Fruit fly (Drosophila melanogaster) whole organism: ENCODE data around the gene CG4789.

Experiments
- CG8478 ChIP-seq: fragments of >200 bp; optimal IDR thresholded peaks from 2 replicates; lab custom pipeline; 2018; ENCODE audit warnings: inconsistent platforms
- Dll ChIP-seq: fragments of >200 bp; optimal IDR thresholded peaks from 2 replicates; lab custom pipeline; 2017
- EcR ChIP-seq, 2 experiments: fragments of >200 bp; optimal IDR thresholded peaks; 2 replicates each; lab custom pipeline; 2017; ENCODE audit warnings: missing biosample characterization in 2 of 2, missing genetic modification characterization in 2 of 2, missing genetic modification reagents in 2 of 2
- pan ChIP-seq: fragments of >200 bp; optimal IDR thresholded peaks from 2 replicates; lab custom pipeline; 2017
- psq ChIP-seq: fragments of >200 bp; optimal IDR thresholded peaks from 2 replicates; lab custom pipeline; 2017
- usp ChIP-seq: fragments of >200 bp; optimal IDR thresholded peaks from 2 replicates; lab custom pipeline; 2017; ENCODE audit warnings: missing biosample characterization, missing genetic modification characterization, mixed read lengths

CG4789 gene

dm6 chrX:16813226-16813625, 12.5 kb downstream of the CG4789 start:
- no peak for TF ChIP-seq usp (GFP tag; lab: Kevin White, UChicago)
- no peak for TF ChIP-seq CG8478
- no peak for TF ChIP-seq pan (lab: Kevin White, UChicago)

dm6 chrX:16814351-16814750, 13.6 kb downstream of the CG4789 start:
- TF ChIP-seq pan (lab: Kevin White, UChicago) = no peak
- TF ChIP-seq EcR (GFP tag; optimal IDR thresholded peaks at IDR 0.05; lab: Kevin White, UChicago) = no peak
- no peak for TF ChIP-seq usp (GFP tag; lab: Kevin White, UChicago)
- TF ChIP-seq psq (lab: Kevin White, UChicago) = no peak
- TF ChIP-seq Dll (lab: Kevin White, UChicago) = no peak
- no peak for TF ChIP-seq CG8478

- TF ChIP-seq CG8478 (no peak), EcR (GFP tag; optimal IDR thresholded peaks at IDR 0.05; lab: Kevin White, UChicago) (no peak), Dll (lab: Kevin White, UChicago) (no peak), pan (lab: Kevin White, UChicago) (no peak), psq (lab: Kevin White, UChicago) (no peak), usp (GFP tag; lab: Kevin White, UChicago) (no peak)
These were observed 14.4 kb downstream of the CG4789 start for dm6 chrX:16815168-16815567.

- no peak for TF ChIP-seq pan (lab: Kevin White, UChicago)
- TF ChIP-seq EcR (GFP tag; optimal IDR thresholded peaks at IDR 0.05; lab: Kevin White, UChicago) = no peak
These were observed 15.8 kb downstream of the CG4789 start for dm6 chrX:16816500-16816899.

dm6 chrX:16818186-16818585, 17.5 kb downstream of the CG4789 start:
- TF ChIP-seq Dll (lab: Kevin White, UChicago) = no peak
- no peak for TF ChIP-seq pan (lab: Kevin White, UChicago)
- TF ChIP-seq usp (GFP tag; lab: Kevin White, UChicago) = no peak
- TF ChIP-seq psq (lab: Kevin White, UChicago) = no peak
- TF ChIP-seq EcR (GFP tag; optimal IDR thresholded peaks at IDR 0.05; lab: Kevin White, UChicago) = no peak
- TF ChIP-seq CG8478 = no peak

DNA sequence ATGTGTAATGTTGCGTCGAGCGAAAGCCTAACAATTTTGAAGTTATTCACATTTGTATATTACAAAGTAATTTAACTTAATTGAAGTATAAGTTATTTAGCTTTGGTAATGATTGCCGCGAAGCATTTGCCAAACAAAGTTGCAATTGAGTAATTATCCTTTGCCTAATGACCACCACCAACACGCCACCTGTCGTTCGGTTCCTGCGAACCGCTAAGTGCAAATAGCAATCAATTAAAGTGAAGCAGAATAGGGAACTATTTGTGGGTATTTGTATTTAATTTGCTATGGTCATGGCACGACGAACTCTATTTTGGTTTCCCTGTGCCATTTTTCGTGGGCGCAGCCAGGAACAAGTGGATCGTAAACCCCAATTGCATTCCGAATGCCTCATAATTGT, 19.9 kb downstream of the CG4789 start:
- TF ChIP-seq CG8478 = no peak
- TF ChIP-seq usp (GFP tag; lab: Kevin White, UChicago) = no peak
- TF ChIP-seq pan (lab: Kevin White, UChicago) = no peak
- no peak for TF ChIP-seq psq (lab: Kevin White, UChicago)
- no peak for TF ChIP-seq EcR (GFP tag; optimal IDR thresholded peaks at IDR 0.05; lab: Kevin White, UChicago)
- no peak for TF ChIP-seq Dll (lab: Kevin White, UChicago)

DNA sequence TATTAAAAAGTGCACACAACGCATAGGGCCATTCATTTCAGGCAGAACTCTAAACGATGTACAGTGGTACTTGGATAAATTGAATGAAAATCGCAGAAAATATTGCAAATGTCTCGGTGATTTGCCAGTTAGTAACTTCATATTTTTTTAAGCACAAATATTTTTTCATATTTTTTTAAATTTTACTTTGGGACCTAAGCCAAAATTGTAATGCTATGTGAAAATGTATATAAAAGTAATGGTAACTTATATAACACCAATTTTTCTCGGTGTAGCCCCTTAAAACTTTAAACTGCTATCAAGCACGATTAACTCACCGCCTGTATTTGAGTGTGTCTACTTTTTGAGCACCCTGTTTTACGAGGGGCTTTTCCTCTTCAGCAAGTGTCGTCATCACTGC, 20.5 kb downstream of the CG4789 start:
- no peak for TF ChIP-seq pan (lab: Kevin White, UChicago)
- no peak for TF ChIP-seq CG8478
- TF ChIP-seq psq (lab: Kevin White, UChicago) = no peak
- TF ChIP-seq Dll (lab: Kevin White, UChicago) = no peak
- no peak for TF ChIP-seq EcR (GFP tag; optimal IDR thresholded peaks at IDR 0.05; lab: Kevin White, UChicago)
- no peak for TF ChIP-seq usp (GFP tag; lab: Kevin White, UChicago)

- no peak for TF ChIP-seq EcR (GFP tag; optimal IDR thresholded peaks at IDR 0.05; lab: Kevin White, UChicago)
- no peak for TF ChIP-seq usp (GFP tag; lab: Kevin White, UChicago)
- no peak for TF ChIP-seq Dll (lab: Kevin White, UChicago)
- no peak for TF ChIP-seq CG8478
- TF ChIP-seq psq (lab: Kevin White, UChicago) = no peak
- TF ChIP-seq pan (lab: Kevin White, UChicago) = no peak
These were observed 21.4 kb downstream of the CG4789 start for dm6 chrX:16822080-16822479.

- TF ChIP-seq pan (lab: Kevin White, UChicago) (no peak), EcR (GFP tag; optimal IDR thresholded peaks at IDR 0.05; lab: Kevin White, UChicago) (no peak)
These were observed 28.8 kb downstream of the CG4789 start for dm6 chrX:16829439-16830028.

DNA sequence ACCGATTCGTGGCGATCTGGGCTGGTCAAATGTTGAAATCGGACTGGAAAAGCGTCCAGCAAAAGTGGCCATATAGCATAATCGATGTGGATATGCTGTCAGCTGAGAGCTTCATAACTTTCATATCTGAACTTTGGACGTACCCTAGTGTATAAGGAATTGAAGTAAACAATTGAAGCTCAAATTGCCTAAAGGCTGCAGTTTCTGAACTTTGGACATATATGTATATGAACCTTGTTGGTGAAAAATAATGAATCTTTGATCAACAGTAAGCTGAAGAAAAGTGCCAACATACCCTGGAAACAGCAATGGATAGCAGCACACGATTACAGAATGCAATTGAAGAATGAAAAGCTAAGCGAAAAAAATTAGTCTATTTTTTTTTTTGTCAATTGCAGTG, 29.4 kb downstream of the CG4789 start:
- TF ChIP-seq EcR (GFP tag; optimal IDR thresholded peaks at IDR 0.05; lab: Kevin White, UChicago) (no peak), Dll (lab: Kevin White, UChicago) (no peak), pan (lab: Kevin White, UChicago) (no peak), usp (GFP tag; lab: Kevin White, UChicago) (no peak), CG8478 (no peak), psq (lab: Kevin White, UChicago) (no peak)

DNA sequence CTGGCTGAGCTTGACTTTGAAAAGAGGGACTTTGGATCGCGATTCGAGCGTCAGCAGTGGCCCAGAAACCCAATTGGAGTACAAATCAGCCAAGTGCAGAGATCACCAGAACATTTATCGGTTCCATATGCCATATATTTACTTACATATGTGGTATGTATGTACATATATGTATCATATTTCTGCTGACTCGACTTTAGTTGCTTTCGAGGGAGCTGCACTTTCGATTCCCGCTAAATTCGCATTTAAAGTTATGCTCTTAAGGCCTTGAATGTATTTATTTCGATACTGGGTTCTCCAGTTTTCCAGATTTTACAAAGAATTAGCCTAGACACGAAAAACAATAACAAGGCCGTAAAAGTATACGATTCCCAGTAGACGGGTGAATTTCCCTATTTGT, 31.1 kb downstream of the CG4789 start:
- TF ChIP-seq Dll (lab: Kevin White, UChicago) = no peak

DNA sequence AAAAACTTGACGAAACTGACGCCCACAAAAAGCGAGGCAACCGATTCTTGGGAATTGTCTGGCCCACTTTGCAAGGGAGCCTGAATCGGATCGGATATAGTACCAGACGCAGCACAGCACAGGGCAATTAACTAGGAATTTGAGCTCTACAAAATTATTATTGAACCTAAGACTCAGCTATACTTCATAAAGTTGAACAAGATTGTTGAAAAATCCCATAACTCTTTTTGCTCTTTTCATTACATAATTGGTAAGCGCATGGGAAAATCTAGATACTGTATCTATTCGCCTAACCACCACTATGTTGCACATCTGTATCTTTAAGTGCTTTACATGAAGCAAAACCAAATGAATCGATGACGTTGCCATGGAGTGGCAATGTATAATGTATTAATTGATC, 32.4 kb downstream of the CG4789 start:
- no peak for TF ChIP-seq pan (lab: Kevin White, UChicago)
- no peak for TF ChIP-seq psq (lab: Kevin White, UChicago)
- no peak for TF ChIP-seq usp (GFP tag; lab: Kevin White, UChicago)
- no peak for TF ChIP-seq EcR (GFP tag; optimal IDR thresholded peaks at IDR 0.05; lab: Kevin White, UChicago)
- TF ChIP-seq Dll (lab: Kevin White, UChicago) = no peak
- no peak for TF ChIP-seq CG8478

DNA sequence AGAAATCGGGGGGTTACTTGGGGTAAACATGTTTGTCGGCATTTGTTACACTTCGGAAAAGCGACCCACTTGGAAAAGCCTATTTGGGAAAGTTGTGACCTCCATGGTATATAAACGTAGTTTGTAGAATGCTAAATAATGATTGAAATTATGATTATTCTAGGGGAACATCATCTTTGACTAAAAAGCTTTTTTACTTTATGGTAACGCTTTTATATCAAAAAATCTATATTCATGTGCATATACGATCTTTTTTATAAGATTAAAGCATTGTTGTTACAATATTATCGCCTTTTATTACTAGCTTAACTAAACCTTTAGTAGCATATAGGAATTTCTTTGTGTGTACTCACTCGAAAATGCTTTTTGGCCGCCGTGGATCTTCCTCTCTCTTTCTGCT, 33.5 kb downstream of the CG4789 start:
- no peak for TF ChIP-seq usp (GFP tag; lab: Kevin White, UChicago)
- no peak for TF ChIP-seq psq (lab: Kevin White, UChicago)
- TF ChIP-seq Dll (lab: Kevin White, UChicago) = no peak
- TF ChIP-seq EcR (GFP tag; optimal IDR thresholded peaks at IDR 0.05; lab: Kevin White, UChicago) = no peak
- TF ChIP-seq pan (lab: Kevin White, UChicago) = no peak
- TF ChIP-seq CG8478 = no peak
